Fruit fly (Drosophila melanogaster) whole organism: ENCODE measurements around the gene Snx3.

Experiments
- Dll ChIP-seq: fragments of >200 bp; optimal IDR thresholded peaks from 2 replicates; lab custom pipeline; 2017
- pan ChIP-seq: fragments of >200 bp; optimal IDR thresholded peaks from 2 replicates; lab custom pipeline; 2017

DNA sequence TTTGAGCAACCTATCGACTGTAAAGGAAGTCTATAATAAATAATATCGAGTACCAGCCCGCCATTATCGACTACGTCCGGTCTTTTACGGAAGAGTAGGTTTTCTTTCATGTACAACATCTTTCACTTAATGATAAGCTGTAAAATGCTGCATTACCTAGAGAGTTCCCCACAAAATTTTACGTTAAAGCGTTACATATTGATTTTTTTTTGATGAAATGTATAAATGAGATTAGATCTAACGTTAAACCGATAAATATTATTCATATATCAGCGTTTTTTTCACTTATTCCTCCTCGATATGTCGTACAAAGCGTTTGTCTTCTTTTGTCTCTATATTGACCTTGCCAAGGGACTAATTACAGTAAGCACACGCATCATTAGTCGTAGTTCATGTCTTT is 6.8 kb downstream of the Snx3 start, which contains the start of gene CG11598:
- TF ChIP-seq Dll (no peak), pan (lab: Kevin White, UChicago) (no peak)
